Fruit fly (Drosophila melanogaster): ENCODE measurements around the gene LManIII.

The LManIII gene

DNA sequence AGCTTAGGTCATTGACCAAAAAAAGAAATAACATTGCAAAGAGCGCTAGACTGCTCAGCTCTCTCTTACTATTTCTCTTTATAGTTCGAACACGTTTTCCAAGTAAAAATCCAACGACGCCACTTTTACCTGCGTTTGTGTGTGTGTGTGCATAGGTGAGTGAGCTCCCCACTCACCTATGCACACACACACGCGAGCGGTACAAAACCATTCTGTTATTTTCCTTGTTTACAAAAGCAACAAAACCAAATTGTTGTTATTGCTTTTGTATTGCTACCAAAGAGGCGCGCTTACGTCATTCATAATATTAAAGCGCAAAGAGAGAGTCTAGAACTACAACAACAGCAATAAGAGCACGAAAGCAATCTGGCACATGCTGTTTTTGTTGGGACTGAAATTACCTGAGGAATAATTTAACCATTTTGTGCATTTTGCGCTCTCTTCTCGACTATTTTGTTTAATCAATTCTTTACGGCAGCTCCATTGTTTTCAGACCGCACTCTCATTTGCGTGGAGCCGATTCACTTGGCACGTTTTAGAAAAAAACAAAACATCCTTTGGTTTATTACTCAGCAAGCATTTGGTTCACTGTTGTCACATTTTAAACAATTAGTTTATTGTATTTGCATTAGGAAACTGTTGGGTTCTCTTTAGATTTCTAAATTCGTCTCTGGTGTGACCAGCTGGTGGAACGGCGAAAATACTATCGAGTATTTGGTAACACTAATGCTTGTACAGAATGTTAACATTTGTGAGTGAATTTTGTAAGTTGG lies 28.3 kb downstream of the LManIII start, which contains the start of gene raw (continued):
- peak; percentile 70 for TF ChIP-seq CG34376 (GFP tag; optimal IDR thresholded peaks at IDR 0.05)
- no peak for TF ChIP-seq CG4820 (GFP tag; optimal IDR thresholded peaks at IDR 0.05)
- TF ChIP-seq sna (GFP tag; IDR thresholded peaks at IDR 0.05; ENCODE audit: partially characterized antibody) = 0 out of 2 replicates have a peak, but pooled peaks have one; percentile 36
- no peak for TF ChIP-seq Mes4 (GFP tag; optimal IDR thresholded peaks at IDR 0.05)
- TF ChIP-seq CG30020 (tag; optimal IDR thresholded peaks at IDR 0.05) = no peak
- no peak for TF ChIP-seq ase (GFP tag; IDR thresholded peaks at IDR 0.05)
- 0 out of 3 replicates have a peak, but pooled peaks have one; percentile 37 for TF ChIP-seq CG34224 (GFP tag; IDR thresholded peaks at IDR 0.05; ENCODE audit: partially characterized antibody)
- TF ChIP-seq schlank (tag; optimal IDR thresholded peaks at IDR 0.05) = no peak
- TF ChIP-seq CG8281 (tag; optimal IDR thresholded peaks at IDR 0.05) = no peak
- TF ChIP-seq BEAF-32 (GFP tag; optimal IDR thresholded peaks at IDR 0.05) = no peak
- no peak for TF ChIP-seq D19B (GFP tag; optimal IDR thresholded peaks at IDR 0.05)
- TF ChIP-seq HHEX (GFP tag; optimal IDR thresholded peaks at IDR 0.05) = no peak
- no peak for TF ChIP-seq en (GFP tag; optimal IDR thresholded peaks at IDR 0.05)
- no peak for TF ChIP-seq Elba2 (GFP tag; optimal IDR thresholded peaks at IDR 0.05)
- TF ChIP-seq insv (GFP tag; optimal IDR thresholded peaks at IDR 0.05) = no peak
- no peak for TF ChIP-seq CG9932 (GFP tag; IDR thresholded peaks at IDR 0.05)
- TF ChIP-seq D (optimal IDR thresholded peaks at IDR 0.05) = no peak
- no peak for TF ChIP-seq D (GFP tag; optimal IDR thresholded peaks at IDR 0.05)
- peak; percentile 19 for TF ChIP-seq CG9437 (GFP tag; optimal IDR thresholded peaks at IDR 0.05)
- TF ChIP-seq pb (GFP tag; optimal IDR thresholded peaks at IDR 0.05) = no peak
- TF ChIP-seq CG12219 (GFP tag; optimal IDR thresholded peaks at IDR 0.05) = peak; percentile 17
- no peak for TF ChIP-seq CG4730 (GFP tag; IDR thresholded peaks at IDR 0.05)
- no peak for TF ChIP-seq CG31224 (GFP tag; IDR thresholded peaks at IDR 0.05)
- peak; percentile 83 for TF ChIP-seq BtbVII (GFP tag; optimal IDR thresholded peaks at IDR 0.05)
- TF ChIP-seq CG14667 (GFP tag; IDR thresholded peaks at IDR 0.05) = no peak
- no peak for TF ChIP-seq Doc3 (GFP tag; IDR thresholded peaks at IDR 0.05; ENCODE audit: partially characterized antibody)
- TF ChIP-seq Drgx (GFP tag; IDR thresholded peaks at IDR 0.05) = no peak
- TF ChIP-seq vnd (GFP tag; IDR thresholded peaks at IDR 0.05; ENCODE audit: partially characterized antibody) = no peak
- TF ChIP-seq E2f2 (GFP tag; IDR thresholded peaks at IDR 0.05) = 0 out of 2 replicates have a peak, but pooled peaks have one; percentile 10
- no peak for TF ChIP-seq tll (GFP tag; optimal IDR thresholded peaks at IDR 0.05)
- TF ChIP-seq CG6175 (GFP tag; IDR thresholded peaks at IDR 0.05) = no peak
- no peak for TF ChIP-seq hth (optimal IDR thresholded peaks at IDR 0.05)
- no peak for TF ChIP-seq CG3726 (GFP tag; IDR thresholded peaks at IDR 0.05)
- TF ChIP-seq Spps (tag; optimal IDR thresholded peaks at IDR 0.05) = no peak
- peak; percentile 99 for TF ChIP-seq CG3163 (GFP tag; optimal IDR thresholded peaks at IDR 0.05)
- no peak for TF ChIP-seq B-H1 (GFP tag; IDR thresholded peaks at IDR 0.05)
- no peak for TF ChIP-seq CG1603 (tag; optimal IDR thresholded peaks at IDR 0.05)
- no peak for TF ChIP-seq CG6765 (GFP tag; optimal IDR thresholded peaks at IDR 0.05)
- TF ChIP-seq CG15514 (GFP tag; optimal IDR thresholded peaks at IDR 0.05) = no peak
- no peak for TF ChIP-seq corto (GFP tag; optimal IDR thresholded peaks at IDR 0.05)
- TF ChIP-seq sima (GFP tag; optimal IDR thresholded peaks at IDR 0.05) = no peak
- TF ChIP-seq Pdp1 (GFP tag; optimal IDR thresholded peaks at IDR 0.05) = peak in 1 of 2 experiments; percentile 99
- TF ChIP-seq Kr (GFP tag; optimal IDR thresholded peaks at IDR 0.05) = no peak
- no peak; the same call in 2 of the 3 replicates for TF ChIP-seq CG34422 (GFP tag; IDR thresholded peaks at IDR 0.05)
- TF ChIP-seq CG4404 (GFP tag; IDR thresholded peaks at IDR 0.05) = no peak
- no peak for TF ChIP-seq CHES-1-like (GFP tag; optimal IDR thresholded peaks at IDR 0.05)
- no peak for TF ChIP-seq CG43689 (GFP tag; IDR thresholded peaks at IDR 0.05)
- TF ChIP-seq CG16863 (GFP tag; optimal IDR thresholded peaks at IDR 0.05) = no peak
- TF ChIP-seq Ets65A (GFP tag) = no peak
- no peak for TF ChIP-seq CG11504 (tag; optimal IDR thresholded peaks at IDR 0.05)

Measured in whole organism, embryonic.